Fruit fly (Drosophila melanogaster) whole organism, embryonic: ENCODE measurements around the gene CG16727.
A peak's percentile ranks its signal among the peaks of the same experiment; 100 is the strongest.

Experiments
- CG10267 ChIP-seq: fragments of 200-800 bp; sonication (Bioruptor generic); optimal IDR thresholded peaks from 2 replicates; lab custom pipeline; 2018; ENCODE audit warnings: missing biosample characterization, mild to moderate bottlenecking, missing genetic modification characterization, moderate library complexity
- CG12391 ChIP-seq: fragments of 200-800 bp; sonication (Bioruptor generic); optimal IDR thresholded peaks from 3 replicates; lab custom pipeline; 2018; ENCODE audit warnings: missing biosample characterization, mild to moderate bottlenecking, missing genetic modification characterization, moderate library complexity
- CG12744 ChIP-seq: fragments of 200-800 bp; sonication (Bioruptor generic); optimal IDR thresholded peaks from 2 replicates; lab custom pipeline; 2016; ENCODE audit warnings: missing biosample characterization, missing genetic modification characterization
- CG13624 ChIP-seq: fragments of 200-800 bp; sonication (Bioruptor generic); optimal IDR thresholded peaks from 2 replicates; lab custom pipeline; 2016; ENCODE audit warnings: missing biosample characterization, missing genetic modification characterization
- CG14710 ChIP-seq: fragments of 200-800 bp; sonication (Bioruptor generic); optimal IDR thresholded peaks from 3 replicates; lab custom pipeline; 2019; ENCODE audit warnings: missing biosample characterization, mild to moderate bottlenecking, missing genetic modification characterization, moderate library complexity
- CG1602 ChIP-seq: fragments of 200-800 bp; sonication (Bioruptor generic); optimal IDR thresholded peaks from 3 replicates; lab custom pipeline; 2016; ENCODE audit warnings: missing biosample characterization, missing genetic modification characterization
- CG17359 ChIP-seq: fragments of 200-800 bp; sonication (Bioruptor generic); optimal IDR thresholded peaks from 3 replicates; lab custom pipeline; 2018; ENCODE audit warnings: missing biosample characterization, mild to moderate bottlenecking, missing genetic modification characterization, moderate library complexity
- CG18011 ChIP-seq: fragments of 200-800 bp; sonication (Bioruptor generic); optimal IDR thresholded peaks from 2 replicates; lab custom pipeline; 2017; ENCODE audit warnings: missing biosample characterization, missing genetic modification characterization, mild to moderate bottlenecking, moderate library complexity, missing genotype
- CG18764 ChIP-seq: fragments of 200-800 bp; sonication (Bioruptor generic); optimal IDR thresholded peaks from 3 replicates; lab custom pipeline; 2016; ENCODE audit warnings: missing biosample characterization, missing genetic modification characterization
- CG30403 ChIP-seq: fragments of 200-800 bp; sonication (Bioruptor generic); optimal IDR thresholded peaks from 3 replicates; lab custom pipeline; 2016; ENCODE audit warnings: missing biosample characterization, missing genetic modification characterization
- CG4707 ChIP-seq: fragments of 200-800 bp; sonication (Bioruptor generic); optimal IDR thresholded peaks from 2 replicates; lab custom pipeline; 2018; ENCODE audit warnings: missing biosample characterization, mild to moderate bottlenecking, missing genetic modification characterization, moderate library complexity
- CG4730 ChIP-seq: fragments of 200-800 bp; sonication (Bioruptor generic); IDR thresholded peaks from 2 replicates; pipeline ENCODE4 v1.3.6; 2022; ENCODE audit warnings: missing biosample characterization, missing genetic modification characterization
- CG5245 ChIP-seq: fragments of 200-800 bp; sonication (Bioruptor generic); optimal IDR thresholded peaks from 3 replicates; lab custom pipeline; 2016; ENCODE audit warnings: missing biosample characterization, missing genetic modification characterization
- CG5953 ChIP-seq: fragments of 200-800 bp; sonication (Bioruptor generic); IDR thresholded peaks from 2 replicates; pipeline ENCODE4 v1.3.6; 2022; ENCODE audit warnings: missing biosample characterization, missing genetic modification characterization
- CG7372 ChIP-seq: fragments of 200-800 bp; sonication (Bioruptor generic); IDR thresholded peaks from 2 replicates; pipeline ENCODE4 v1.3.6; 2022; ENCODE audit warnings: missing biosample characterization, missing genetic modification characterization
- CG7987 ChIP-seq: fragments of 200-800 bp; sonication (Bioruptor generic); optimal IDR thresholded peaks from 2 replicates; lab custom pipeline; 2018; ENCODE audit warnings: missing biosample characterization, mild to moderate bottlenecking, missing genetic modification characterization, moderate library complexity
- CG8765 ChIP-seq: fragments of 200-800 bp; sonication (Bioruptor generic); IDR thresholded peaks from 2 replicates; pipeline ENCODE4 v1.3.6; 2022; ENCODE audit warnings: missing biosample characterization, missing genetic modification characterization
- CG9215 ChIP-seq: fragments of 200-800 bp; sonication (Bioruptor generic); IDR thresholded peaks from 2 replicates; pipeline ENCODE4 v1.3.6; 2022; ENCODE audit warnings: missing biosample characterization, missing genetic modification characterization
- CG9609 ChIP-seq: fragments of 200-800 bp; sonication (Bioruptor generic); optimal IDR thresholded peaks from 3 replicates; lab custom pipeline; 2016; ENCODE audit warnings: missing biosample characterization, missing genetic modification characterization
- Eip74EF ChIP-seq, 2 experiments: fragments of 200-800 bp in 1 of 2; fragments of >200 bp in 1 of 2; sonication (Bioruptor generic) in 1 of 2; optimal IDR thresholded peaks; 2 replicates each; lab custom pipeline; 2017 to 2019; ENCODE audit warnings: missing biosample characterization in 2 of 2, missing genetic modification characterization in 2 of 2, mild to moderate bottlenecking in 1 of 2, moderate library complexity in 1 of 2
- Fer1 ChIP-seq: fragments of 200-800 bp; sonication (Bioruptor generic); optimal IDR thresholded peaks from 2 replicates; lab custom pipeline; 2017; ENCODE audit warnings: missing biosample characterization, mild to moderate bottlenecking, missing genetic modification characterization
- HLHmδ ChIP-seq: fragments of 200-800 bp; sonication (Bioruptor generic); optimal IDR thresholded peaks from 2 replicates; lab custom pipeline; 2018; ENCODE audit warnings: missing biosample characterization, mild to moderate bottlenecking, missing genetic modification characterization, moderate library complexity
- HmgZ ChIP-seq: fragments of 200-800 bp; sonication (Bioruptor generic); optimal IDR thresholded peaks from 2 replicates; lab custom pipeline; 2018; ENCODE audit warnings: missing biosample characterization, mild to moderate bottlenecking, missing genetic modification characterization
- Hmx ChIP-seq: fragments of 200-800 bp; sonication (Bioruptor generic); optimal IDR thresholded peaks from 2 replicates; lab custom pipeline; 2016; ENCODE audit warnings: missing biosample characterization, missing genetic modification characterization
- Hr78 ChIP-seq, 2 experiments: fragments of 200-800 bp in 1 of 2; fragments of >200 bp in 1 of 2; sonication (Bioruptor generic) in 1 of 2; optimal IDR thresholded peaks; 2 replicates each; lab custom pipeline; 2017 to 2019; ENCODE audit warnings: missing biosample characterization in 2 of 2, missing genetic modification characterization in 2 of 2, mild to moderate bottlenecking in 1 of 2, moderate library complexity in 1 of 2
- MTF-1 ChIP-seq: fragments of 200-800 bp; sonication (Bioruptor generic); optimal IDR thresholded peaks from 2 replicates; lab custom pipeline; 2018; ENCODE audit warnings: missing biosample characterization, mild to moderate bottlenecking, missing genetic modification characterization, borderline replicate concordance
- NFAT ChIP-seq: fragments of 200-800 bp; sonication (Bioruptor generic); IDR thresholded peaks from 2 replicates; pipeline ENCODE4 v1.3.6; 2022; ENCODE audit warnings: missing biosample characterization, missing genetic modification characterization
- Spps ChIP-seq: fragments of 200-800 bp; sonication (Bioruptor generic); optimal IDR thresholded peaks from 2 replicates; lab custom pipeline; 2018; ENCODE audit warnings: missing biosample characterization, mild to moderate bottlenecking, missing genetic modification characterization
- Stat92E ChIP-seq, 3 experiments: fragments of >200 bp in 2 of 3; fragments of 200-800 bp in 1 of 3; sonication (Bioruptor generic) in 1 of 3; optimal IDR thresholded peaks; 2 replicates each; lab custom pipeline; 2017 to 2019; ENCODE audit warnings: missing biosample characterization in 3 of 3, missing genetic modification characterization in 3 of 3, mild to moderate bottlenecking in 1 of 3, moderate library complexity in 1 of 3
- Tbp ChIP-seq: fragments of >200 bp; optimal IDR thresholded peaks from 2 replicates; lab custom pipeline; 2018; ENCODE audit warnings: missing biosample characterization, missing genetic modification characterization
- Vsx1 ChIP-seq: fragments of 200-800 bp; sonication (Bioruptor generic); optimal IDR thresholded peaks from 2 replicates; lab custom pipeline; 2017; ENCODE audit warnings: missing biosample characterization, mild to moderate bottlenecking, missing genetic modification characterization, missing genetic modification reagents
- ara ChIP-seq: fragments of 200-800 bp; sonication (Bioruptor generic); IDR thresholded peaks from 2 replicates; pipeline ENCODE4 v1.3.6; 2022; ENCODE audit warnings: missing biosample characterization, missing genetic modification characterization
- ase ChIP-seq: fragments of 200-800 bp; sonication (Bioruptor generic); IDR thresholded peaks from 3 replicates; pipeline ENCODE4 v1.3.6; 2022; ENCODE audit warnings: missing biosample characterization, missing genetic modification characterization
- ash1 ChIP-seq: fragments of 200-800 bp; sonication (Bioruptor generic); optimal IDR thresholded peaks from 2 replicates; lab custom pipeline; 2018; ENCODE audit warnings: missing biosample characterization, mild to moderate bottlenecking, missing genetic modification characterization
- chif ChIP-seq, 2 experiments: fragments of 200-800 bp; sonication (Bioruptor generic); optimal IDR thresholded peaks; 3 replicates each; lab custom pipeline; 2016; ENCODE audit warnings: missing biosample characterization in 2 of 2, missing genetic modification characterization in 2 of 2
- crol ChIP-seq: fragments of 200-800 bp; sonication (Bioruptor generic); IDR thresholded peaks from 2 replicates; pipeline ENCODE4 v1.3.6; 2022; ENCODE audit warnings: missing biosample characterization, missing genetic modification characterization
- crp ChIP-seq, 2 experiments: fragments of 200-800 bp; sonication (Bioruptor generic); optimal IDR thresholded peaks; 2 replicates in 1 of 2; 3 replicates in 1 of 2; lab custom pipeline; 2017; ENCODE audit warnings: missing biosample characterization in 2 of 2, missing genetic modification characterization in 2 of 2, mild to moderate bottlenecking in 1 of 2, moderate library complexity in 1 of 2
- da ChIP-seq: fragments of 200-800 bp; sonication (Bioruptor generic); optimal IDR thresholded peaks from 2 replicates; lab custom pipeline; 2016; ENCODE audit warnings: missing biosample characterization, missing genetic modification characterization
- dysf ChIP-seq: fragments of 200-800 bp; sonication (Bioruptor generic); IDR thresholded peaks from 3 replicates; pipeline ENCODE4 v1.3.6; 2022; ENCODE audit warnings: missing biosample characterization, missing genetic modification characterization
- exex ChIP-seq: fragments of 200-800 bp; sonication (Bioruptor generic); optimal IDR thresholded peaks from 4 replicates; lab custom pipeline; 2018; ENCODE audit warnings: missing biosample characterization, mild to moderate bottlenecking, missing genetic modification characterization, moderate library complexity
- her ChIP-seq: fragments of 200-800 bp; sonication (Bioruptor generic); optimal IDR thresholded peaks from 2 replicates; lab custom pipeline; 2016; ENCODE audit warnings: missing biosample characterization, missing genetic modification characterization
- jigr1 ChIP-seq: fragments of 200-800 bp; sonication (Bioruptor generic); IDR thresholded peaks from 3 replicates; pipeline ENCODE4 v1.3.6; 2022; ENCODE audit warnings: missing biosample characterization, missing genetic modification characterization
- kah ChIP-seq: fragments of 200-800 bp; sonication (Bioruptor generic); optimal IDR thresholded peaks from 2 replicates; lab custom pipeline; 2018; ENCODE audit warnings: missing biosample characterization, mild to moderate bottlenecking, missing genetic modification characterization
- lbe ChIP-seq: fragments of 200-800 bp; sonication (Bioruptor generic); optimal IDR thresholded peaks from 2 replicates; lab custom pipeline; 2016; ENCODE audit warnings: missing biosample characterization, mild to moderate bottlenecking, missing genetic modification characterization
- luna ChIP-seq: fragments of 200-800 bp; sonication (Bioruptor generic); optimal IDR thresholded peaks from 2 replicates; lab custom pipeline; 2016; ENCODE audit warnings: missing biosample characterization, missing genetic modification characterization
- nau ChIP-seq: fragments of 200-800 bp; sonication (Bioruptor generic); optimal IDR thresholded peaks from 3 replicates; lab custom pipeline; 2017; ENCODE audit warnings: missing biosample characterization, mild to moderate bottlenecking, missing genetic modification characterization, missing genetic modification reagents
- odd ChIP-seq: fragments of 200-800 bp; sonication (Bioruptor generic); optimal IDR thresholded peaks from 2 replicates; lab custom pipeline; 2017; ENCODE audit warnings: missing biosample characterization, mild to moderate bottlenecking, missing genetic modification characterization
- shn ChIP-seq: fragments of 200-800 bp; sonication (Bioruptor generic); optimal IDR thresholded peaks from 3 replicates; lab custom pipeline; 2016; ENCODE audit warnings: missing biosample characterization, missing genetic modification characterization
- slou ChIP-seq: fragments of 200-800 bp; sonication (Bioruptor generic); optimal IDR thresholded peaks from 3 replicates; lab custom pipeline; 2016; ENCODE audit warnings: missing biosample characterization, missing genetic modification characterization

Gene CG16727

dm6 chr3R:19641498-19642065 lies 28.4 kb downstream of the CG16727 start (continued):
- TF ChIP-seq CG10267 (tag; lab: Kevin White, UChicago), result peak; percentile 84
- no peak for TF ChIP-seq HLHmδ
- TF ChIP-seq CG8765 (GFP tag; lab: Robert Waterston, UW), result peak; percentile 57; the same call in 1 of the 2 replicates
- peak; percentile 56 for TF ChIP-seq CG18764 (GFP tag; lab: Kevin White, UChicago)
- peak; percentile 55 for TF ChIP-seq CG1602 (GFP tag; lab: Kevin White, UChicago)
- peak; percentile 51 for TF ChIP-seq CG7987 (GFP tag; lab: Kevin White, UChicago)
- 0 out of 3 replicates have a peak, but pooled peaks have one; percentile 42 for TF ChIP-seq jigr1 (GFP tag; lab: Robert Waterston, UW)
- peak; percentile 66 for TF ChIP-seq nau (GFP tag; lab: Kevin White, UChicago)
- peak in 1 of 2 experiments; percentile 50 for TF ChIP-seq Hr78 (GFP tag; optimal IDR thresholded peaks at IDR 0.05; lab: Kevin White, UChicago)
- no peak for TF ChIP-seq crp (GFP tag; optimal IDR thresholded peaks at IDR 0.05; lab: Kevin White, UChicago)
- peak; percentile 81 for TF ChIP-seq Spps (tag; lab: Kevin White, UChicago)
- TF ChIP-seq Stat92E (GFP tag; optimal IDR thresholded peaks at IDR 0.05; lab: Kevin White, UChicago), result no peak
- TF ChIP-seq chif (GFP tag; optimal IDR thresholded peaks at IDR 0.05; lab: Kevin White, UChicago), result peak; percentile 2 to 52
- TF ChIP-seq Tbp (GFP tag; lab: Kevin White, UChicago), result no peak
- TF ChIP-seq ash1 (GFP tag; lab: Kevin White, UChicago), result no peak
- TF ChIP-seq Vsx1 (GFP tag; lab: Kevin White, UChicago), result peak; percentile 64
- TF ChIP-seq CG13624 (GFP tag; lab: Kevin White, UChicago), result peak; percentile 70
- TF ChIP-seq CG12744 (GFP tag; lab: Kevin White, UChicago), result peak; percentile 41
- peak; percentile 83 for TF ChIP-seq CG4707 (GFP tag; lab: Kevin White, UChicago)
- peak; percentile 86 for TF ChIP-seq ara (GFP tag; lab: Robert Waterston, UW)
- peak; percentile 18 for TF ChIP-seq CG9609 (GFP tag; lab: Kevin White, UChicago)
- peak; percentile 94 for TF ChIP-seq CG17359 (tag; lab: Kevin White, UChicago)
- no peak for TF ChIP-seq Hmx (GFP tag; lab: Kevin White, UChicago)
- TF ChIP-seq CG12391 (tag; lab: Kevin White, UChicago), result peak; percentile 90
- peak; percentile 91 for TF ChIP-seq dysf (GFP tag; lab: Robert Waterston, UW)
- TF ChIP-seq CG7372 (GFP tag; lab: Robert Waterston, UW), result peak; percentile 82
- peak; percentile 80 for TF ChIP-seq CG30403 (GFP tag; lab: Kevin White, UChicago)
- no peak for TF ChIP-seq shn (GFP tag; lab: Kevin White, UChicago)
- peak in 1 of 2 experiments; percentile 75 for TF ChIP-seq Eip74EF (GFP tag; optimal IDR thresholded peaks at IDR 0.05; lab: Kevin White, UChicago)
- peak; percentile 82 for TF ChIP-seq lbe (GFP tag; lab: Kevin White, UChicago)
- TF ChIP-seq ase (GFP tag; lab: Robert Waterston, UW), result peak; percentile 85; the same call in 2 of the 3 replicates
- TF ChIP-seq crol (GFP tag; lab: Robert Waterston, UW), result no peak
- TF ChIP-seq CG14710 (tag; lab: Kevin White, UChicago), result peak; percentile 79
- peak; percentile 76 for TF ChIP-seq NFAT (GFP tag; lab: Robert Waterston, UW)
- TF ChIP-seq luna (GFP tag; lab: Kevin White, UChicago), result peak; percentile 4
- no peak for TF ChIP-seq slou (GFP tag; lab: Kevin White, UChicago)
- peak; percentile 85 for TF ChIP-seq kah (GFP tag; lab: Kevin White, UChicago)
- peak; percentile 66 for TF ChIP-seq exex (tag; lab: Kevin White, UChicago)
- peak; percentile 82 for TF ChIP-seq CG5953 (GFP tag; lab: Robert Waterston, UW)
- TF ChIP-seq CG18011 (GFP tag; lab: Kevin White, UChicago), result peak; percentile 19
- TF ChIP-seq her, result peak; percentile 31
- peak; percentile 75 for TF ChIP-seq MTF-1 (GFP tag; lab: Kevin White, UChicago)
- no peak for TF ChIP-seq da (GFP tag; lab: Kevin White, UChicago)
- TF ChIP-seq Fer1 (GFP tag; lab: Kevin White, UChicago), result peak; percentile 91
- peak; percentile 74 for TF ChIP-seq CG4730 (GFP tag; lab: Robert Waterston, UW)
- TF ChIP-seq HmgZ (tag; lab: Kevin White, UChicago), result peak; percentile 87
- no peak; the same call in 1 of the 2 replicates for TF ChIP-seq CG9215 (GFP tag; lab: Robert Waterston, UW)
- peak; percentile 87 for TF ChIP-seq odd (GFP tag; lab: Kevin White, UChicago)
- peak; percentile 46 for TF ChIP-seq CG5245 (GFP tag; lab: Kevin White, UChicago)
